Fruit fly (Drosophila melanogaster) whole organism: ENCODE results near the gene pim.

Experiments used
- pan ChIP-seq: fragments of >200 bp; optimal IDR thresholded peaks from 2 replicates; lab custom pipeline; 2017
- psq ChIP-seq: fragments of >200 bp; optimal IDR thresholded peaks from 2 replicates; lab custom pipeline; 2017

DNA sequence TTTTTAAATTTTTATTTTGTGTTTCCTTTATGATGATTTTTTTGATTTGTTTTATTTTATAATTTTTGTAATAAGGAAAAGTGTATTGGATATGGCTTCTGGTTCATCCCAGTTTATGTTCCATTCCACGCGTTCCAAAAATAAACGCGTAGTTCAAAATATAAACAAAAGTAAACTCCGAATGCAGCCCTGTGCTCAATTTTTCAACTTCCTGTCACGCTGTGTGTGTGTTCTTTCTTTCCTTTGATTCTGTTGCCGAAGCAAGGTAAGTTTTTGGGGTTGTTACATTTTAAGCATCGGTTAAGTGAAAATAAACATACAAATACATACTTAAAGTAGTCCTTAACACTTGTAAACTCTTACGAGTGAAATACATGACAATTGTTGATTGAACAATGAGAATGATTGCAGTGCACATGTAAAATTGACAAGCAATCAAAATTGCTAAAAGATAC is 45.4 kb downstream of the pim start, which contains the start of the genes Ip259 and RpS27A:
- TF ChIP-seq pan (no peak), psq (lab: Kevin White, UChicago) (no peak)
